Fruit fly (Drosophila melanogaster) whole organism, adult: Measurements from ENCODE around the gene Trmt6.

Experiments
- CG11617 ChIP-seq: fragments of 200-800 bp; sonication (Bioruptor generic); optimal IDR thresholded peaks from 2 replicates; lab custom pipeline; 2017; ENCODE audit warnings: mild to moderate bottlenecking, missing biosample characterization, missing genetic modification reagents, missing genetic modification characterization
- CG12768 ChIP-seq: fragments of 200-800 bp; sonication (Bioruptor generic); optimal IDR thresholded peaks from 2 replicates; lab custom pipeline; 2017; ENCODE audit warnings: missing biosample characterization, missing genetic modification characterization, mild to moderate bottlenecking, moderate library complexity, missing genetic modification reagents
- CG1620 ChIP-seq: fragments of 200-800 bp; sonication (Bioruptor generic); optimal IDR thresholded peaks from 2 replicates; lab custom pipeline; 2016; ENCODE audit warnings: missing biosample characterization, missing genetic modification characterization
- CG7045 ChIP-seq: fragments of 200-800 bp; sonication (Bioruptor generic); optimal IDR thresholded peaks from 2 replicates; lab custom pipeline; 2017; ENCODE audit warnings: missing biosample characterization, mild to moderate bottlenecking, missing genetic modification characterization
- CG7101 ChIP-seq: fragments of 200-800 bp; sonication (Bioruptor generic); optimal IDR thresholded peaks from 2 replicates; lab custom pipeline; 2018; ENCODE audit warnings: missing biosample characterization, mild to moderate bottlenecking, missing genetic modification characterization, moderate library complexity
- Clk ChIP-seq: fragments of 200-800 bp; sonication (Bioruptor generic); optimal IDR thresholded peaks from 2 replicates; lab custom pipeline; 2017; ENCODE audit warnings: missing biosample characterization, missing genetic modification characterization
- Crg-1 ChIP-seq: fragments of 200-800 bp; sonication (Bioruptor generic); optimal IDR thresholded peaks from 2 replicates; lab custom pipeline; 2016; ENCODE audit warnings: missing biosample characterization, missing genetic modification characterization
- Mnt ChIP-seq: fragments of 200-800 bp; sonication (Bioruptor generic); optimal IDR thresholded peaks from 2 replicates; lab custom pipeline; 2016; ENCODE audit warnings: missing biosample characterization, mild to moderate bottlenecking, missing genetic modification characterization
- bab1 ChIP-seq: fragments of 200-800 bp; sonication (Bioruptor generic); optimal IDR thresholded peaks from 3 replicates; lab custom pipeline; 2019; ENCODE audit warnings: missing biosample characterization, mild to moderate bottlenecking, missing genetic modification characterization, moderate library complexity
- cic ChIP-seq: fragments of 200-800 bp; sonication (Bioruptor generic); optimal IDR thresholded peaks from 2 replicates; lab custom pipeline; 2017; ENCODE audit warnings: missing biosample characterization, mild to moderate bottlenecking, missing genetic modification characterization, moderate library complexity
- kay ChIP-seq: fragments of 200-800 bp; sonication (Bioruptor generic); peaks from one replicate; lab custom pipeline; 2016; ENCODE audit warnings: missing biosample characterization, missing genetic modification characterization, borderline replicate concordance
- ovo ChIP-seq: fragments of 200-800 bp; sonication (Bioruptor generic); optimal IDR thresholded peaks from 2 replicates; lab custom pipeline; 2016; ENCODE audit warnings: missing biosample characterization, missing genetic modification characterization
- tj ChIP-seq: fragments of 200-800 bp; sonication (Bioruptor generic); optimal IDR thresholded peaks from 3 replicates; lab custom pipeline; 2017; ENCODE audit warnings: missing biosample characterization, mild to moderate bottlenecking, missing genetic modification characterization, moderate library complexity
- toe ChIP-seq: fragments of 200-800 bp; sonication (Bioruptor generic); optimal IDR thresholded peaks from 2 replicates; lab custom pipeline; 2016; ENCODE audit warnings: missing biosample characterization, missing genetic modification characterization

dm6 chr2L:6539623-6540381, 22.3 kb downstream of the Trmt6 start:
- TF ChIP-seq bab1 (GFP tag; lab: Kevin White, UChicago) (no peak), cic (GFP tag; lab: Kevin White, UChicago) (no peak), toe (GFP tag; lab: Kevin White, UChicago) (no peak), CG7045 (GFP tag; lab: Kevin White, UChicago) (no peak), Mnt (GFP tag; lab: Kevin White, UChicago) (no peak), Crg-1 (no peak), CG1620 (GFP tag; lab: Kevin White, UChicago) (no peak), CG12768 (no peak), ovo (GFP tag; lab: Kevin White, UChicago) (no peak), Clk (GFP tag; lab: Kevin White, UChicago) (no peak), CG7101 (tag; lab: Kevin White, UChicago) (no peak), kay (no peak), CG11617 (GFP tag; lab: Kevin White, UChicago) (no peak), tj (GFP tag; lab: Kevin White, UChicago) (no peak)
